Worm (Caenorhabditis elegans) whole organism, L4 larva: ENCODE measurements around the gene F20A1.2.

Experiments
- F10B5.3 ChIP-seq: sonication (generic microtip); optimal IDR thresholded peaks from 2 replicates; lab custom pipeline; 2016; ENCODE audit warnings: mild to moderate bottlenecking, missing genetic modification characterization, missing compliant biosample characterization
- F26F4.8 ChIP-seq: fragments of 200-800 bp; sonication (Bioruptor generic); conservative IDR thresholded peaks from 2 replicates; pipeline ENCODE4 v1.3.6; 2022; ENCODE audit warnings: missing genetic modification characterization, missing compliant biosample characterization
- F37D6.2 ChIP-seq: sonication (generic microtip); optimal IDR thresholded peaks from 2 replicates; lab custom pipeline; 2016; ENCODE audit warnings: mild to moderate bottlenecking, missing genetic modification characterization, missing compliant biosample characterization
- F49E8.2 ChIP-seq: sonication (generic microtip); optimal IDR thresholded peaks from 2 replicates; lab custom pipeline; 2016; ENCODE audit warnings: missing compliant biosample characterization, mild to moderate bottlenecking, missing genetic modification characterization, borderline replicate concordance
- Y105C5A.15 ChIP-seq: fragments of 200-800 bp; sonication (Bioruptor generic); IDR thresholded peaks from 2 replicates; pipeline ENCODE4 v1.3.6; 2022; ENCODE audit warnings: missing genetic modification characterization, missing compliant biosample characterization
- Y5F2A.4 ChIP-seq: fragments of 200-800 bp; sonication (Bioruptor generic); optimal IDR thresholded peaks from 2 replicates; lab custom pipeline; 2018; ENCODE audit warnings: mild to moderate bottlenecking, missing genetic modification characterization, missing compliant biosample characterization
- Y75B8A.6 ChIP-seq: fragments of 200-800 bp; sonication (Bioruptor generic); IDR thresholded peaks from 2 replicates; pipeline ENCODE4 v1.3.6; 2022; ENCODE audit warnings: missing genetic modification reagents, missing genetic modification characterization, missing compliant biosample characterization
- aha-1 ChIP-seq: fragments of 150-350 bp; peaks from one replicate; lab custom pipeline; 2014; ENCODE audit warnings: missing biosample characterization, missing genetic modification characterization
- ceh-32 ChIP-seq: sonication (generic microtip); optimal IDR thresholded peaks from 2 replicates; lab custom pipeline; 2016; ENCODE audit warnings: mild to moderate bottlenecking, missing genetic modification characterization, missing compliant biosample characterization; ENCODE audit not compliant: poor library complexity
- ceh-62 ChIP-seq: sonication (generic microtip); optimal IDR thresholded peaks from 2 replicates; lab custom pipeline; 2017; ENCODE audit warnings: missing biosample characterization, missing genetic modification characterization
- ceh-82 ChIP-seq: sonication (generic microtip); optimal IDR thresholded peaks from 2 replicates; lab custom pipeline; 2017; ENCODE audit warnings: missing biosample characterization, missing genetic modification characterization
- daf-16 ChIP-seq, 3 experiments: sonication (generic microtip); optimal IDR thresholded peaks; 2 replicates each; lab custom pipeline; 2016 to 2017; ENCODE audit warnings: missing genetic modification characterization in 3 of 3, missing genetic modification reagents in 3 of 3, mild to moderate bottlenecking in 2 of 3, missing compliant biosample characterization in 2 of 3, missing biosample characterization in 1 of 3, moderate library complexity in 1 of 3
- dmd-6 ChIP-seq: fragments of 200-800 bp; sonication (Bioruptor generic); IDR thresholded peaks from 2 replicates; pipeline ENCODE4 v1.3.6; 2022; ENCODE audit warnings: missing genetic modification reagents, missing genetic modification characterization, missing compliant biosample characterization
- dve-1 ChIP-seq: sonication (generic microtip); optimal IDR thresholded peaks from 2 replicates; lab custom pipeline; 2017; ENCODE audit warnings: antibody characterized with exemption, mild to moderate bottlenecking, missing genetic modification characterization, missing compliant biosample characterization; ENCODE audit not compliant: insufficient read depth
- egl-27 ChIP-seq: sonication (generic microtip); optimal IDR thresholded peaks from 3 replicates; lab custom pipeline; 2017; ENCODE audit warnings: missing biosample characterization, missing genetic modification reagents, missing genetic modification characterization
- fkh-10 ChIP-seq: fragments of 150-350 bp; optimal IDR thresholded peaks from 2 replicates; lab custom pipeline; 2014; ENCODE audit warnings: missing biosample characterization, missing genetic modification reagents, missing genetic modification characterization
- fos-1 ChIP-seq: fragments of 150-350 bp; optimal IDR thresholded peaks from 2 replicates; lab custom pipeline; 2014; ENCODE audit warnings: missing biosample characterization, missing genetic modification characterization
- gei-8 ChIP-seq: fragments of 200-800 bp; sonication (Bioruptor generic); optimal IDR thresholded peaks from 2 replicates; lab custom pipeline; 2018; ENCODE audit warnings: mild to moderate bottlenecking, missing genetic modification characterization, missing compliant biosample characterization
- hlh-11 ChIP-seq: fragments of 200-800 bp; sonication (Bioruptor generic); optimal IDR thresholded peaks from 2 replicates; lab custom pipeline; 2018; ENCODE audit warnings: mild to moderate bottlenecking, missing genetic modification characterization, missing compliant biosample characterization
- jun-1 ChIP-seq: fragments of 150-350 bp; optimal IDR thresholded peaks from 2 replicates; lab custom pipeline; 2014; ENCODE audit warnings: missing biosample characterization, missing genetic modification reagents, missing genetic modification characterization
- lin-13 ChIP-seq: fragments of 150-350 bp; optimal IDR thresholded peaks from 2 replicates; lab custom pipeline; 2014; ENCODE audit warnings: missing biosample characterization, missing genetic modification reagents, missing genetic modification characterization
- lin-15B ChIP-seq: fragments of 150-350 bp; sonication (generic microtip); optimal IDR thresholded peaks from 3 replicates; lab custom pipeline; 2014; ENCODE audit warnings: missing biosample characterization, missing genetic modification characterization
- lin-29 ChIP-seq: fragments of 200-800 bp; sonication (Bioruptor generic); IDR thresholded peaks from 2 replicates; pipeline ENCODE4 v1.3.6; 2022; ENCODE audit warnings: missing genetic modification reagents, missing genetic modification characterization, missing compliant biosample characterization
- lin-38 ChIP-seq: fragments of 200-800 bp; sonication (Bioruptor generic); IDR thresholded peaks from 2 replicates; pipeline ENCODE4 v1.3.6; 2022; ENCODE audit warnings: missing genetic modification reagents, missing genetic modification characterization, missing compliant biosample characterization
- lin-39 ChIP-seq: fragments of 150-350 bp; optimal IDR thresholded peaks from 2 replicates; lab custom pipeline; 2014; ENCODE audit warnings: missing biosample characterization, missing genetic modification reagents, missing genetic modification characterization
- lsy-2 ChIP-seq, 2 experiments: fragments of 150-350 bp in 1 of 2; sonication (generic microtip) in 1 of 2; optimal IDR thresholded peaks; 2 replicates each; lab custom pipeline; 2014 to 2017; ENCODE audit warnings: missing biosample characterization in 2 of 2, missing genetic modification characterization in 2 of 2
- madf-5 ChIP-seq, 2 experiments: fragments of 200-800 bp; sonication (Bioruptor generic); IDR thresholded peaks; 2 replicates each; pipeline ENCODE4 v1.3.6; 2022; ENCODE audit warnings: missing compliant biosample characterization in 2 of 2, missing genetic modification characterization in 2 of 2
- madf-9 ChIP-seq: fragments of 200-800 bp; sonication (Bioruptor generic); conservative IDR thresholded peaks from 2 replicates; pipeline ENCODE4 v1.3.6; 2022; ENCODE audit warnings: missing genetic modification reagents, missing genetic modification characterization, missing compliant biosample characterization
- mdl-1 ChIP-seq, 2 experiments: fragments of 150-350 bp in 1 of 2; sonication (generic microtip) in 1 of 2; optimal IDR thresholded peaks; 2 replicates each; lab custom pipeline; 2014 to 2017; ENCODE audit warnings: missing biosample characterization in 2 of 2, missing genetic modification characterization in 2 of 2
- mdt-29 ChIP-seq: fragments of 200-800 bp; sonication (Bioruptor generic); IDR thresholded peaks from 2 replicates; pipeline ENCODE4 v1.3.6; 2022; ENCODE audit warnings: missing genetic modification reagents, missing genetic modification characterization, missing compliant biosample characterization
- mes-2 ChIP-seq: sonication (generic microtip); optimal IDR thresholded peaks from 2 replicates; lab custom pipeline; 2016; ENCODE audit warnings: missing genotype, mild to moderate bottlenecking, missing genetic modification characterization, missing compliant biosample characterization; ENCODE audit not compliant: poor library complexity, severe bottlenecking
- nhr-237 ChIP-seq: sonication (generic microtip); optimal IDR thresholded peaks from 2 replicates; lab custom pipeline; 2017; ENCODE audit warnings: missing biosample characterization, missing genetic modification characterization
- nhr-28 ChIP-seq: fragments of 150-350 bp; optimal IDR thresholded peaks from 2 replicates; lab custom pipeline; 2014; ENCODE audit warnings: missing biosample characterization, missing genetic modification characterization
- nhr-48 ChIP-seq: sonication (generic microtip); optimal IDR thresholded peaks from 2 replicates; lab custom pipeline; 2016; ENCODE audit warnings: mild to moderate bottlenecking, missing genetic modification characterization, missing compliant biosample characterization
- nhr-77 ChIP-seq: fragments of 150-350 bp; optimal IDR thresholded peaks from 2 replicates; lab custom pipeline; 2014; ENCODE audit warnings: missing biosample characterization, missing genetic modification characterization
- pha-4 ChIP-seq, 2 experiments: fragments of 150-350 bp in 1 of 2; fragments of 200-800 bp in 1 of 2; sonication (Bioruptor generic) in 1 of 2; IDR thresholded peaks in 1 of 2; optimal IDR thresholded peaks in 1 of 2; 2 replicates each; pipeline versions ENCODE4 v1.3.6 to Lab custom; 2014 to 2022; ENCODE audit warnings: missing genetic modification characterization in 2 of 2, missing genetic modification reagents in 2 of 2, missing biosample characterization in 1 of 2, missing compliant biosample characterization in 1 of 2
- php-3 ChIP-seq: fragments of 200-800 bp; sonication (Bioruptor generic); IDR thresholded peaks from 2 replicates; pipeline ENCODE4 v1.3.6; 2022; ENCODE audit warnings: missing genetic modification reagents, missing genetic modification characterization, missing compliant biosample characterization
- pqm-1 ChIP-seq: sonication (generic microtip); optimal IDR thresholded peaks from 2 replicates; lab custom pipeline; 2017; ENCODE audit warnings: missing biosample characterization, missing genetic modification characterization
- saeg-2 ChIP-seq: fragments of 200-800 bp; sonication (Bioruptor generic); IDR thresholded peaks from 2 replicates; pipeline ENCODE4 v1.3.6; 2022; ENCODE audit warnings: missing genetic modification reagents, missing genetic modification characterization, missing compliant biosample characterization
- spr-1 ChIP-seq: sonication (generic microtip); optimal IDR thresholded peaks from 2 replicates; lab custom pipeline; 2016; ENCODE audit warnings: mild to moderate bottlenecking, missing genetic modification characterization, missing compliant biosample characterization
- spr-3 ChIP-seq: fragments of 200-800 bp; sonication (Bioruptor generic); optimal IDR thresholded peaks from 2 replicates; lab custom pipeline; 2018; ENCODE audit warnings: mild to moderate bottlenecking, missing genetic modification characterization, missing compliant biosample characterization
- tra-1 ChIP-seq: fragments of 200-800 bp; sonication (Bioruptor generic); IDR thresholded peaks from 2 replicates; pipeline ENCODE4 v1.3.6; 2022; ENCODE audit warnings: missing genetic modification reagents, missing genetic modification characterization, missing compliant biosample characterization
- vab-7 ChIP-seq: fragments of 200-800 bp; sonication (Bioruptor generic); IDR thresholded peaks from 2 replicates; pipeline ENCODE4 v1.3.6; 2022; ENCODE audit warnings: missing genetic modification reagents, missing genetic modification characterization, missing compliant biosample characterization
- zip-2 ChIP-seq: fragments of 150-350 bp; optimal IDR thresholded peaks from 2 replicates; lab custom pipeline; 2014; ENCODE audit warnings: missing biosample characterization, missing genetic modification characterization
- ztf-11 ChIP-seq: fragments of 150-350 bp; optimal IDR thresholded peaks from 2 replicates; lab custom pipeline; 2014; ENCODE audit warnings: missing biosample characterization, missing genetic modification characterization
- ztf-7 ChIP-seq: fragments of 150-350 bp; optimal IDR thresholded peaks from 2 replicates; lab custom pipeline; 2014; ENCODE audit warnings: missing biosample characterization, missing genetic modification characterization

Gene F20A1.2

DNA sequence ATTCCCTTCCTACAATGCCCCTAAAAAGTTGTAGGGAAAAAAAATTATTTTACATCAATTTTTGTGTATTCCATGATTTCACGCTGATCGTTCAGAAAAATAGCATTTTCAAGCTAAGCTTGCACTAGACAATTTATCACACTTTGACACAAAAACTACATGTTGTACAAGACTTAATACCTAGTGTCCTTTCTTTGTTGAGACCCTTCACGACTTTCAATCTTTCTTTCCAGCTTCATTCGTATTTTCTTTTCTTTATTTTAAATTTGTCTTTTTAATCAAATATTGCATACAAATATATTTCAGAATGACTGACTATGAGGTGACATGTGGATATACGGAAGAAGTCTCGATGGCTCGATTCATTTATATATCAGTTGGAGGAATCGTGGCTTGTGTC lies at the start of gene F20A1.2:
Gene F20A1.2 (plus strand): TSS at position 301 of the 400 bp plus-strand sequence.
- TF ChIP-seq madf-5 (GFP tag; IDR thresholded peaks at IDR 0.05; lab: Robert Waterston, UW) (no peak), saeg-2 (GFP tag; lab: Robert Waterston, UW) (no peak), tra-1 (GFP tag; lab: Robert Waterston, UW) (no peak), Y5F2A.4 (GFP tag; lab: Kevin White, UChicago) (no peak), spr-3 (GFP tag; lab: Kevin White, UChicago) (no peak), F37D6.2 (tag; lab: Kevin White, UChicago) (no peak), nhr-237 (tag; lab: Kevin White, UChicago) (no peak), nhr-48 (no peak), fkh-10 (no peak), jun-1 (no peak), aha-1 (tag; lab: Kevin White, UChicago) (no peak), fos-1 (tag; lab: Kevin White, UChicago) (no peak), php-3 (no peak), egl-27 (tag; lab: Kevin White, UChicago) (no peak), Y75B8A.6 (no peak), Y105C5A.15 (GFP tag; lab: Robert Waterston, UW) (no peak), zip-2 (tag; lab: Kevin White, UChicago) (no peak), lin-13 (GFP tag; lab: Kevin White, UChicago) (no peak), ceh-62 (tag; lab: Kevin White, UChicago) (no peak), gei-8 (GFP tag; lab: Kevin White, UChicago) (no peak)

DNA sequence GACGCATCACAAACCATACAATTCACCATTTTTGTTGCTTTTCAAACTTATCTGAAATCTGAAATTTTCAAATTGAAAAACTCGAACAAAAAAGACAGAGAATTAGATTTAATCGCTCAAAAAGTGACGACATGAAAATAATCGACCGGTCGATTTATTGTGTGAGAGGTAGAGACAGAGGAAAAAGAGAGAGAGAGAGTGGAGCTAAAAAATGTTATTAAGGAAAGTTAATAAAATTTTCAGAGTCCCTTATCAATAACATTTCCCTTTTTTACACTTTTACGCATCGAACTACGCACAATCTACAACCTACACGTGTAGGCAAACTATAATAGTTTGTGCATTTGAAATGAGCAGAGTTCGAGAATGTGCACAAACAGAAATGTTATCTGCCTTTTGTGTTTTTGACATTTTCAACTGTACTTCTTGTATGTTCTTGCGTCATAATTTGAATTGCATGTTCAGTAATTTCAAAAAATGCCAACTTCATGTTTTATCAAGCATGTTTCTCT lies 49.0 kb upstream of the F20A1.2 start, which contains the start of gene nhr-107:
Gene nhr-107 (minus strand): TSS at position 51 of the 512 bp plus-strand sequence.
- no peak for TF ChIP-seq mdl-1 (tag; optimal IDR thresholded peaks at IDR 0.05; lab: Kevin White, UChicago)
- TF ChIP-seq dve-1 (tag; lab: Kevin White, UChicago), result peak; percentile 24
- TF ChIP-seq lsy-2 (tag; optimal IDR thresholded peaks at IDR 0.05; lab: Kevin White, UChicago), result peak in 1 of 2 experiments; percentile 19
- TF ChIP-seq nhr-28, result peak; percentile 96
- no peak for TF ChIP-seq nhr-237 (tag; lab: Kevin White, UChicago)
- no peak for TF ChIP-seq daf-16 (GFP tag; optimal IDR thresholded peaks at IDR 0.05; lab: Kevin White, UChicago)
- TF ChIP-seq daf-16 (tag; optimal IDR thresholded peaks at IDR 0.05; lab: Kevin White, UChicago), result peak; percentile 78
- TF ChIP-seq php-3, result peak; percentile 18; the same call in 1 of the 2 replicates
- TF ChIP-seq dmd-6, result peak; percentile 13

DNA sequence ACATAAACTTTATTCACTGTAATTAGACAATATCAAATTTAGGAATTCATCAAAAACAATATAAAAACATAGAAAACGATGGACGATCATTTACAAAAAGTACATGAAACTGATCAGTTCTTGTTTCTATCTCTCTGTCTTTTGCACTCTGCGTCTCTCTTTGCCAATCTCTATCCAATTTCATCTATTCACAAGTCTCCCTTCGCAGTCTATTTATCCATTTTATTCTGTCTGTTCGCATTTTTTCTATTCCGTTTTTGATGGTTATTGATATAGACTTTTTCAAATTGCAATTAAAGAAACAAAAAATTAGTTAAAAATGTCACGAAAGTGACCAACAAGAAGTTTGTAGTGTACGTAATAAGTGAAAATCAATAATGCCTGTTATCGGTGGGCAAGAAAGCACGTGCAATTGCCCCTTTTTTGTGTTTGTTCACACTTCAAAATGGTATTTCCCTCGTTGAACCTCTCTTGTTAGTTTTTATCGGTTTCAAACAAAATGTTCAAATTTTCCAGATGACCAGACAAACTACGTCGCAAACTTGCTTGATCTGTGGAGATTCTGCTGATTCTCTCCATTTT lies 47.7 kb upstream of the F20A1.2 start, which contains the start of gene nhr-42:
Gene nhr-42 (plus strand): TSS at position 517 of the 582 bp plus-strand sequence.
- TF ChIP-seq lin-38 (GFP tag; lab: Robert Waterston, UW) (no peak), pqm-1 (tag; lab: Kevin White, UChicago) (peak; percentile 22), madf-9 (no peak), pha-4 (GFP tag; IDR thresholded peaks at IDR 0.05; lab: Robert Waterston, UW) (no peak), pha-4 (tag; optimal IDR thresholded peaks at IDR 0.05; lab: Kevin White, UChicago) (no peak), aha-1 (tag; lab: Kevin White, UChicago) (peak; percentile 73), F10B5.3 (tag; lab: Kevin White, UChicago) (no peak), ztf-11 (tag; lab: Kevin White, UChicago) (no peak), saeg-2 (GFP tag; lab: Robert Waterston, UW) (no peak), Y105C5A.15 (GFP tag; lab: Robert Waterston, UW) (no peak), vab-7 (no peak), lin-15B (tag; lab: Kevin White, UChicago) (no peak), F49E8.2 (no peak), ceh-82 (tag; lab: Kevin White, UChicago) (no peak), hlh-11 (peak; percentile 52), lin-29 (GFP tag; lab: Robert Waterston, UW) (no peak), nhr-48 (no peak), mes-2 (tag; lab: Kevin White, UChicago) (no peak), F26F4.8 (no peak), ztf-7 (no peak), ceh-32 (tag; lab: Kevin White, UChicago) (no peak), ceh-62 (tag; lab: Kevin White, UChicago) (no peak), spr-1 (tag; lab: Kevin White, UChicago) (no peak), F37D6.2 (tag; lab: Kevin White, UChicago) (no peak), lin-39 (no peak), mdt-29 (no peak), nhr-77 (tag; lab: Kevin White, UChicago) (no peak)
